Worm (Caenorhabditis elegans) whole organism, mixed stage, embryonic: ENCODE data around the gene natc-1.

Experiments
- M03D4.4 ChIP-seq: sonication (generic microtip); optimal IDR thresholded peaks from 2 replicates; lab custom pipeline; 2017; ENCODE audit warnings: mild to moderate bottlenecking, missing genetic modification characterization, missing compliant biosample characterization
- ceh-39 ChIP-seq: fragments of 150-350 bp; optimal IDR thresholded peaks from 2 replicates; lab custom pipeline; 2014; ENCODE audit warnings: missing biosample characterization, missing genetic modification characterization
- mep-1 ChIP-seq: fragments of 150-350 bp; optimal IDR thresholded peaks from 2 replicates; lab custom pipeline; 2017; ENCODE audit warnings: missing biosample characterization, missing genetic modification reagents, missing genetic modification characterization, inconsistent platforms
- nhr-28 ChIP-seq: fragments of 150-350 bp; optimal IDR thresholded peaks from 2 replicates; lab custom pipeline; 2014; ENCODE audit warnings: missing biosample characterization, missing genetic modification characterization
- sem-2 ChIP-seq: fragments of 200-800 bp; sonication (Bioruptor generic); optimal IDR thresholded peaks from 2 replicates; lab custom pipeline; 2018; ENCODE audit warnings: mild to moderate bottlenecking, missing genetic modification characterization, missing compliant biosample characterization

- TF ChIP-seq ceh-39 (tag; lab: Kevin White, UChicago) (no peak), mep-1 (tag; lab: Kevin White, UChicago) (no peak), M03D4.4 (tag; lab: Kevin White, UChicago) (no peak), sem-2 (GFP tag; lab: Kevin White, UChicago) (no peak), nhr-28 (no peak)
These were observed 11.5 kb upstream of the natc-1 start for ce11 chrV:8450690-8451089.
